Worm (Caenorhabditis elegans) whole organism, mixed stage, embryonic: ENCODE measurements around the gene catp-8.

Experiments
- M03D4.4 ChIP-seq: sonication (generic microtip); optimal IDR thresholded peaks from 2 replicates; lab custom pipeline; 2017; ENCODE audit warnings: mild to moderate bottlenecking, missing genetic modification characterization, missing compliant biosample characterization
- blmp-1 ChIP-seq: fragments of 150-350 bp; optimal IDR thresholded peaks from 2 replicates; lab custom pipeline; 2014; ENCODE audit warnings: missing biosample characterization, missing genetic modification characterization
- ceh-39 ChIP-seq: fragments of 150-350 bp; optimal IDR thresholded peaks from 2 replicates; lab custom pipeline; 2014; ENCODE audit warnings: missing biosample characterization, missing genetic modification characterization
- ceh-43 ChIP-seq: fragments of 200-800 bp; sonication (Bioruptor generic); optimal IDR thresholded peaks from 2 replicates; lab custom pipeline; 2018; ENCODE audit warnings: mild to moderate bottlenecking, missing genetic modification characterization, moderate library complexity, missing compliant biosample characterization
- ceh-83 ChIP-seq: fragments of 200-800 bp; sonication (Bioruptor generic); optimal IDR thresholded peaks from 2 replicates; lab custom pipeline; 2018; ENCODE audit warnings: mild to moderate bottlenecking, missing genetic modification characterization, missing compliant biosample characterization
- ces-1 ChIP-seq: fragments of 150-350 bp; optimal IDR thresholded peaks from 2 replicates; lab custom pipeline; 2014; ENCODE audit warnings: missing biosample characterization, missing genetic modification reagents, missing genetic modification characterization
- cnd-1 ChIP-seq: fragments of 200-800 bp; sonication (Bioruptor generic); optimal IDR thresholded peaks from 2 replicates; lab custom pipeline; 2018; ENCODE audit warnings: mild to moderate bottlenecking, missing genetic modification characterization, missing compliant biosample characterization
- drap-1 ChIP-seq: fragments of 200-800 bp; sonication (Bioruptor generic); optimal IDR thresholded peaks from 3 replicates; lab custom pipeline; 2018; ENCODE audit warnings: mild to moderate bottlenecking, missing genetic modification characterization, missing compliant biosample characterization
- elt-1 ChIP-seq: sonication (generic microtip); optimal IDR thresholded peaks from 2 replicates; lab custom pipeline; 2017; ENCODE audit warnings: missing genetic modification characterization, mild to moderate bottlenecking, missing compliant biosample characterization, antibody characterized with exemption, moderate library complexity, borderline replicate concordance; ENCODE audit not compliant: insufficient read depth
- elt-3 ChIP-seq: fragments of 150-350 bp; optimal IDR thresholded peaks from 2 replicates; lab custom pipeline; 2014; ENCODE audit warnings: missing biosample characterization, missing genetic modification characterization
- flh-1 ChIP-seq: fragments of 200-800 bp; sonication (Bioruptor generic); optimal IDR thresholded peaks from 2 replicates; lab custom pipeline; 2018; ENCODE audit warnings: mild to moderate bottlenecking, missing genetic modification characterization, moderate library complexity, missing compliant biosample characterization
- ham-2 ChIP-seq: fragments of 200-800 bp; sonication (Bioruptor generic); optimal IDR thresholded peaks from 2 replicates; lab custom pipeline; 2018; ENCODE audit warnings: mild to moderate bottlenecking, missing genetic modification characterization, missing compliant biosample characterization
- hlh-1 ChIP-seq: fragments of 150-350 bp; optimal IDR thresholded peaks from 2 replicates; lab custom pipeline; 2014; ENCODE audit warnings: missing biosample characterization, missing genetic modification reagents, missing genetic modification characterization
- lin-13 ChIP-seq: fragments of 150-350 bp; optimal IDR thresholded peaks from 2 replicates; lab custom pipeline; 2014; ENCODE audit warnings: missing biosample characterization, missing genetic modification characterization
- lin-32 ChIP-seq: fragments of 200-800 bp; sonication (Bioruptor generic); optimal IDR thresholded peaks from 2 replicates; lab custom pipeline; 2018; ENCODE audit warnings: mild to moderate bottlenecking, missing genetic modification characterization, missing compliant biosample characterization
- mab-5 ChIP-seq: fragments of 150-350 bp; optimal IDR thresholded peaks from 2 replicates; lab custom pipeline; 2014; ENCODE audit warnings: missing biosample characterization, missing genetic modification characterization
- mep-1 ChIP-seq: fragments of 150-350 bp; optimal IDR thresholded peaks from 2 replicates; lab custom pipeline; 2017; ENCODE audit warnings: missing biosample characterization, missing genetic modification reagents, missing genetic modification characterization, inconsistent platforms
- mls-2 ChIP-seq: sonication (generic microtip); optimal IDR thresholded peaks from 2 replicates; lab custom pipeline; 2016; ENCODE audit warnings: mild to moderate bottlenecking, missing genetic modification characterization, moderate library complexity, missing compliant biosample characterization
- nhr-12 ChIP-seq: fragments of 150-350 bp; optimal IDR thresholded peaks from 2 replicates; lab custom pipeline; 2014; ENCODE audit warnings: missing biosample characterization, missing genetic modification characterization
- nhr-2 ChIP-seq: fragments of 150-350 bp; optimal IDR thresholded peaks from 2 replicates; lab custom pipeline; 2014; ENCODE audit warnings: missing biosample characterization, missing genetic modification characterization
- nhr-237 ChIP-seq: fragments of 150-350 bp; optimal IDR thresholded peaks from 2 replicates; lab custom pipeline; 2014; ENCODE audit warnings: missing biosample characterization, missing genetic modification characterization
- nhr-28 ChIP-seq: fragments of 150-350 bp; optimal IDR thresholded peaks from 2 replicates; lab custom pipeline; 2014; ENCODE audit warnings: missing biosample characterization, missing genetic modification characterization
- nhr-76 ChIP-seq: sonication (generic microtip); optimal IDR thresholded peaks from 2 replicates; lab custom pipeline; 2017; ENCODE audit warnings: missing biosample characterization, missing genetic modification characterization
- pha-4 ChIP-seq: fragments of 150-350 bp; optimal IDR thresholded peaks from 2 replicates; lab custom pipeline; 2018; ENCODE audit warnings: missing biosample characterization, missing genetic modification reagents, missing genetic modification characterization
- sem-2 ChIP-seq: fragments of 200-800 bp; sonication (Bioruptor generic); optimal IDR thresholded peaks from 2 replicates; lab custom pipeline; 2018; ENCODE audit warnings: mild to moderate bottlenecking, missing genetic modification characterization, missing compliant biosample characterization
- snpc-4 ChIP-seq: fragments of 150-350 bp; optimal IDR thresholded peaks from 2 replicates; lab custom pipeline; 2014; ENCODE audit warnings: missing biosample characterization, missing genetic modification characterization
- sptf-1 ChIP-seq: sonication (generic microtip); optimal IDR thresholded peaks from 2 replicates; lab custom pipeline; 2017; ENCODE audit warnings: mild to moderate bottlenecking, missing genetic modification characterization, moderate library complexity, missing compliant biosample characterization
- tbx-8 ChIP-seq: fragments of 200-800 bp; sonication (Bioruptor generic); optimal IDR thresholded peaks from 2 replicates; lab custom pipeline; 2018; ENCODE audit warnings: mild to moderate bottlenecking, missing genetic modification characterization, moderate library complexity, missing compliant biosample characterization
- unc-120 ChIP-seq: sonication (generic microtip); optimal IDR thresholded peaks from 2 replicates; lab custom pipeline; 2017; ENCODE audit warnings: missing genetic modification characterization, missing compliant biosample characterization; ENCODE audit not compliant: poor library complexity, severe bottlenecking
- unc-39 ChIP-seq: fragments of 150-350 bp; optimal IDR thresholded peaks from 2 replicates; lab custom pipeline; 2014; ENCODE audit warnings: missing biosample characterization, missing genetic modification characterization
- unc-62 ChIP-seq: fragments of 150-350 bp; optimal IDR thresholded peaks from 2 replicates; lab custom pipeline; 2014; ENCODE audit warnings: missing biosample characterization, missing genetic modification reagents, missing genetic modification characterization
- zip-8 ChIP-seq: fragments of 150-350 bp; optimal IDR thresholded peaks from 2 replicates; lab custom pipeline; 2014; ENCODE audit warnings: missing biosample characterization, missing genetic modification characterization
- ztf-11 ChIP-seq: fragments of 150-350 bp; optimal IDR thresholded peaks from 2 replicates; lab custom pipeline; 2014; ENCODE audit warnings: missing biosample characterization, missing genetic modification characterization

Gene catp-8

ce11 chrIV:11472023-11472422 lies 7.0 kb downstream of the catp-8 start:
- TF ChIP-seq zip-8 (no peak), unc-39 (no peak), unc-62 (GFP tag; lab: Kevin White, UChicago) (no peak), flh-1 (GFP tag; lab: Kevin White, UChicago) (no peak), tbx-8 (GFP tag; lab: Kevin White, UChicago) (no peak), mab-5 (tag; lab: Kevin White, UChicago) (no peak), hlh-1 (tag; lab: Kevin White, UChicago) (no peak), nhr-237 (no peak), ceh-83 (GFP tag; lab: Kevin White, UChicago) (no peak), sem-2 (GFP tag; lab: Kevin White, UChicago) (no peak), nhr-76 (tag; lab: Kevin White, UChicago) (no peak), elt-3 (tag; lab: Kevin White, UChicago) (no peak), snpc-4 (tag; lab: Kevin White, UChicago) (no peak), nhr-28 (no peak), blmp-1 (tag; lab: Kevin White, UChicago) (no peak), cnd-1 (tag; lab: Kevin White, UChicago) (no peak), nhr-2 (no peak), mep-1 (tag; lab: Kevin White, UChicago) (no peak), pha-4 (tag; lab: Kevin White, UChicago) (no peak)

ce11 chrIV:11469698-11470591 lies 9.1 kb downstream of the catp-8 start, which contains the start of the genes C10C6.13 and wht-2:
C10C6.13 (minus strand) TSS chrIV:11469748.
wht-2 (plus strand) TSS chrIV:11470436.
- TF ChIP-seq ceh-39 (tag; lab: Kevin White, UChicago) (no peak), ham-2 (GFP tag; lab: Kevin White, UChicago) (no peak), mls-2 (tag; lab: Kevin White, UChicago) (no peak), nhr-2 (no peak), nhr-28 (no peak), snpc-4 (tag; lab: Kevin White, UChicago) (no peak), unc-39 (no peak), sem-2 (GFP tag; lab: Kevin White, UChicago) (no peak), elt-3 (tag; lab: Kevin White, UChicago) (no peak), elt-1 (tag; lab: Kevin White, UChicago) (no peak), ztf-11 (tag; lab: Kevin White, UChicago) (no peak), M03D4.4 (no peak), lin-13 (tag; lab: Kevin White, UChicago) (no peak)

ce11 chrIV:11467413-11467812 lies 11.6 kb downstream of the catp-8 start, which contains the start of gene C10C6.7:
C10C6.7 (minus strand) TSS chrIV:11467513.
- TF ChIP-seq nhr-28: no peak
- TF ChIP-seq ceh-43: no peak
- no peak for TF ChIP-seq unc-39
- no peak for TF ChIP-seq elt-3 (tag; lab: Kevin White, UChicago)
- no peak for TF ChIP-seq lin-32 (GFP tag; lab: Kevin White, UChicago)
- no peak for TF ChIP-seq elt-1 (tag; lab: Kevin White, UChicago)
- TF ChIP-seq mls-2 (tag; lab: Kevin White, UChicago): no peak

- TF ChIP-seq M03D4.4 (no peak), unc-39 (no peak), snpc-4 (tag; lab: Kevin White, UChicago) (no peak), nhr-12 (no peak), sptf-1 (tag; lab: Kevin White, UChicago) (no peak), nhr-76 (tag; lab: Kevin White, UChicago) (no peak), ces-1 (no peak), flh-1 (GFP tag; lab: Kevin White, UChicago) (no peak), drap-1 (GFP tag; lab: Kevin White, UChicago) (no peak), ham-2 (GFP tag; lab: Kevin White, UChicago) (no peak), mls-2 (tag; lab: Kevin White, UChicago) (no peak), blmp-1 (tag; lab: Kevin White, UChicago) (no peak), nhr-28 (no peak), unc-62 (GFP tag; lab: Kevin White, UChicago) (no peak), zip-8 (no peak), unc-120 (tag; lab: Kevin White, UChicago) (no peak), tbx-8 (GFP tag; lab: Kevin White, UChicago) (no peak)
Measured at ce11 chrIV:11465125-11465524, 13.9 kb downstream of the catp-8 start, which contains the start of gene C10C6.3. C10C6.3 (minus strand) TSS chrIV:11465225.
